Worm (Caenorhabditis elegans) whole organism, midembryonic: ENCODE results near the gene ceh-31.

ENCODE experiments used
- T22C8.4 ChIP-seq: fragments of 200-800 bp; sonication (Bioruptor generic); IDR thresholded peaks from 2 replicates; pipeline ENCODE4 v1.3.6; 2022; ENCODE audit warnings: missing genetic modification characterization, missing compliant biosample characterization
- cog-1 ChIP-seq: sonication (generic microtip); optimal IDR thresholded peaks from 2 replicates; lab custom pipeline; 2016; ENCODE audit warnings: missing genetic modification characterization, missing compliant biosample characterization
- flt-1 ChIP-seq: fragments of 200-800 bp; sonication (Bioruptor generic); IDR thresholded peaks from 2 replicates; pipeline ENCODE4 v1.3.6; 2022; ENCODE audit warnings: missing genetic modification characterization, missing compliant biosample characterization
- klf-2 ChIP-seq: fragments of 200-800 bp; sonication (Bioruptor generic); conservative IDR thresholded peaks from 2 replicates; pipeline ENCODE4 v1.3.6; 2022; ENCODE audit warnings: missing genetic modification reagents, missing genetic modification characterization, missing compliant biosample characterization
- med-1 ChIP-seq: sonication (generic microtip); optimal IDR thresholded peaks from 2 replicates; lab custom pipeline; 2017; ENCODE audit warnings: missing genetic modification characterization, mild to moderate bottlenecking, missing compliant biosample characterization, antibody characterized with exemption, missing genetic modification reagents; ENCODE audit not compliant: insufficient read depth
- ref-1 ChIP-seq: fragments of 200-800 bp; sonication (Bioruptor generic); conservative IDR thresholded peaks from 2 replicates; pipeline ENCODE4 v1.3.6; 2022; ENCODE audit warnings: missing genetic modification reagents, missing genetic modification characterization, missing compliant biosample characterization
- tab-1 ChIP-seq: fragments of 200-800 bp; sonication (Bioruptor generic); IDR thresholded peaks from 2 replicates; pipeline ENCODE4 v1.3.6; 2022; ENCODE audit warnings: missing genetic modification characterization, missing compliant biosample characterization
- ztf-23 ChIP-seq: fragments of 200-800 bp; sonication (Bioruptor generic); IDR thresholded peaks from 2 replicates; pipeline ENCODE4 v1.3.6; 2022; ENCODE audit warnings: missing genetic modification reagents, missing genetic modification characterization, missing compliant biosample characterization
- ztf-29 ChIP-seq: fragments of 200-800 bp; sonication (Bioruptor generic); IDR thresholded peaks from 2 replicates; pipeline ENCODE4 v1.3.6; 2022; ENCODE audit warnings: missing genetic modification reagents, missing genetic modification characterization, missing compliant biosample characterization

ceh-31 gene

DNA sequence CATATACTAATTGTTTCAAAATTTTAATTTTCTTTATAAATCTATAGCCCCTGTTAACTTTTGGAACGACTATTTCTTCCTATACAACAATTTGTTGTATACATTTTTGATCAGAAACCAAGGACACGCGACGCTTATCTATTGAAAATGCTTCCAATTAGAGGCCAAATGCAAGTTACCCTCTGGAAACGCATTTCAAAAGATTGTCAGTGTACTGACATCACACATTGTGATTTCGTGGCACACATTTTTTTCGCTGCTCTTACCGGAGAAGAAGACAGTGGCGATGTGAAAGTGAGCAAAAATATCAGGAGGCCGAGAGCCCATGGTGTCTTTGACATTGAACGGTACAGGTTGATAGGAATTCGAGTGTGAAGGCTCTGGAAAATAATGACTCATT lies 24.8 kb downstream of the ceh-31 start, which contains the start of gene cnnm-3:
cnnm-3 (minus strand) TSS at position 382 of the 400 bp plus-strand sequence.
- TF ChIP-seq T22C8.4 (no peak), tab-1 (GFP tag; lab: Robert Waterston, UW) (no peak), cog-1 (tag; lab: Kevin White, UChicago) (no peak), ztf-29 (GFP tag; lab: Robert Waterston, UW) (no peak), klf-2 (GFP tag; lab: Robert Waterston, UW) (no peak), med-1 (no peak)

DNA sequence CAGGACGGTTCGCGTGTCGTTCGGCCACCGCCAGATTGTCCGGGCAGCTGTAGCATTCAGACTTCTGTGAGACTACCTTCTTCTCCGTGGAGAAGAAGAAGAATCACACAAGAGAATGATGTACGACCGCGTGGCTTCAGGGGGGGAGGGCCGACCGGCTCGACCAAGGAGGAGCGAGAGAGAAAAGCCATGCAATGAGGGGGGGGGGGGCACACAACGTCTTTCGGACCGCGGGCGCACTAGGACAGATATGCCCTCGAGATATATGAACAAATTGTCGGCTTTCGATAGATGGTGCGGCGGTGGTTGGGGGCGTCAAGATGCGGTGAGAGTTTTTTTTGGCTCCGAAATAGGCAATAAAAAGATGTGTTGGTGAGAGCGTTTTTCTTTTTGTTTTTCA lies 29.6 kb downstream of the ceh-31 start:
- TF ChIP-seq ref-1 (GFP tag; lab: Robert Waterston, UW) (no peak), tab-1 (GFP tag; lab: Robert Waterston, UW) (no peak), ztf-29 (GFP tag; lab: Robert Waterston, UW) (no peak), T22C8.4 (no peak), flt-1 (GFP tag; lab: Robert Waterston, UW) (no peak), ztf-23 (GFP tag; lab: Robert Waterston, UW) (no peak), klf-2 (GFP tag; lab: Robert Waterston, UW) (no peak), cog-1 (tag; lab: Kevin White, UChicago) (no peak), med-1 (no peak)

DNA sequence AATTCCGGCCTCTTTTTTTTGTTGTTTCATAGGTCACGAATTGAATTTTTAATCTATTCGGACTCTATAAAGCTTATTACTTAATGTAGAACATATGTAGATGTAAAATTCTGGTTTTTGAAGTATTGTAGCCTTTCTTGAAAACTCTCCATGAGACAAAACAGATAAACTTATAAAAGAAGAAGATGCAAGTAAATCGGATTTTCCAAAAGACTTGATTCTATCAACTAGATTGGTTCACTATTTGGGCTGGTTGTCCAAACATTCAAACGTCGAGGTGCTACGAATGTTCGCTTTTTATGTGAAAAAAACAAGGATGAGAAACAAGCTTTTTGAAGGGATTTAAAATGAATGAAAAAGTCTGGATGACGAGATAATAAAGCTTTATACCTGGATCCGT lies 30.2 kb downstream of the ceh-31 start:
- TF ChIP-seq ztf-29 (GFP tag; lab: Robert Waterston, UW) (no peak), tab-1 (GFP tag; lab: Robert Waterston, UW) (no peak), flt-1 (GFP tag; lab: Robert Waterston, UW) (no peak), cog-1 (tag; lab: Kevin White, UChicago) (no peak), ztf-23 (GFP tag; lab: Robert Waterston, UW) (no peak), T22C8.4 (no peak), ref-1 (GFP tag; lab: Robert Waterston, UW) (no peak), klf-2 (GFP tag; lab: Robert Waterston, UW) (no peak)

DNA sequence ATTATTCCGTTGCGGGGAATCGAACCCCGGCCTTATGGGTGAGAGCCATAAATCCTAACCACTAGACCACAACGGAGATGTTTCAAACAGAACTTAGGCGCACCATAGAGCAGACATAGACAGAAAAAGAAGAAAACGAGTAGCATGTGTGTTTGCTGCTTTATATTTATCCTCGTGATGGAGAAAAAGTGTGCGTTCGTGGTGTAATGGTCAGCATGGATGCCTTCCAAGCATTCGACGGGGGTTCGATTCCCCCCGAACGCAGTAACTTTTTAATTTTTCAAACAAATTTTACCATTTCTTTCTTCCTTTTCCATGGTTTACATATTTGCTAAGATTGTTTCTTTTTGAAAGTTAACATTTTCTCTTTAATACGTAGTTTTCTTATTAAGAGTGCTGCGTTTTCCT lies 34.2 kb downstream of the ceh-31 start:
- TF ChIP-seq klf-2 (GFP tag; lab: Robert Waterston, UW), result peak; percentile 95
- peak; percentile 96 for TF ChIP-seq ztf-29 (GFP tag; lab: Robert Waterston, UW)
- TF ChIP-seq ztf-23 (GFP tag; lab: Robert Waterston, UW), result peak; percentile 98
- TF ChIP-seq T22C8.4, result peak; percentile 94
- TF ChIP-seq ref-1 (GFP tag; lab: Robert Waterston, UW), result peak; percentile 92
- TF ChIP-seq cog-1 (tag; lab: Kevin White, UChicago), result peak; percentile 92
- TF ChIP-seq flt-1 (GFP tag; lab: Robert Waterston, UW), result peak; percentile 97
- TF ChIP-seq tab-1 (GFP tag; lab: Robert Waterston, UW), result peak; percentile 97
- peak; percentile 79 for TF ChIP-seq med-1

DNA sequence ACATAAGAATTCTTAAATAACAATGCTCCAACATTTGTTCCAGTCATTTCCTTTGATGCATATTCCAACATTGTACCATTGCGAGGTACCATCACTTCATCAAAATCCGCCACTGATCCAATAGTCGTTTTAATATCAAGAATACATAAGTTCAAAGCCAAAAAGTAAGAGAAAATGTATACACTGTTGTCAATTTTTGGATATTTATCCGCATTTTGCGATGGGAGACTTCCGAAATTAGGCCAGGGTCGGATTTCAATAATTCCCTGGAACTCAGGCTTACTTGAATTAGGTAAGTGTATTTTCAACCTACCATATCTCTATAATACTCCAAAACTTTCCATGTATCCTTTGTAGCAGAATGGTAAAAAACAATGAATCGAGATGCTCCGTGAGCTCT lies 36.0 kb downstream of the ceh-31 start, which contains the start of gene M02F4.2:
M02F4.2 (minus strand) TSS at position 101 of the 400 bp plus-strand sequence.
- TF ChIP-seq tab-1 (GFP tag; lab: Robert Waterston, UW) (no peak), T22C8.4 (no peak), cog-1 (tag; lab: Kevin White, UChicago) (no peak), ztf-23 (GFP tag; lab: Robert Waterston, UW) (no peak), klf-2 (GFP tag; lab: Robert Waterston, UW) (no peak)

DNA sequence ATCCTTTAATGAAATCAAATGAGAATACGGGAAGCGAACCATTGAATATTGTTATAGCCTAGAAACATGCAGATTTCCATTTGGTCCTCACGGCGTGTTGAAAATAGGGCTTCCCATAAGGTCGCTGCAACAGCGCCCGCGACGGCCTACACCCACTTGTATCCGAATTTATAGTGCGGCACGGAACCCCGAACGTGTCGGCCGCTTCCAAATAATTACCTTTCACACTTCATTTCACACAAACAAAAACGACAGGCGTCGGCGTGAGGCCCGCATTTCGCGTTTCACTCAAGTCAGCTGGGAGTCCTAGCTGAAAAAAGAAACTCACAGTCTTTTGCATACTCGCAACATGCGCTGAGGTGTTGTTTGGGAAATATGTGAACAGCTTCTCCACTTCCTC lies 36.7 kb downstream of the ceh-31 start:
- no peak for TF ChIP-seq klf-2 (GFP tag; lab: Robert Waterston, UW)
- TF ChIP-seq flt-1 (GFP tag; lab: Robert Waterston, UW), result no peak
- TF ChIP-seq T22C8.4, result no peak
- no peak for TF ChIP-seq tab-1 (GFP tag; lab: Robert Waterston, UW)
- TF ChIP-seq ztf-29 (GFP tag; lab: Robert Waterston, UW), result no peak
- TF ChIP-seq ref-1 (GFP tag; lab: Robert Waterston, UW), result no peak
- no peak for TF ChIP-seq med-1
- TF ChIP-seq cog-1 (tag; lab: Kevin White, UChicago), result no peak
- no peak for TF ChIP-seq ztf-23 (GFP tag; lab: Robert Waterston, UW)

DNA sequence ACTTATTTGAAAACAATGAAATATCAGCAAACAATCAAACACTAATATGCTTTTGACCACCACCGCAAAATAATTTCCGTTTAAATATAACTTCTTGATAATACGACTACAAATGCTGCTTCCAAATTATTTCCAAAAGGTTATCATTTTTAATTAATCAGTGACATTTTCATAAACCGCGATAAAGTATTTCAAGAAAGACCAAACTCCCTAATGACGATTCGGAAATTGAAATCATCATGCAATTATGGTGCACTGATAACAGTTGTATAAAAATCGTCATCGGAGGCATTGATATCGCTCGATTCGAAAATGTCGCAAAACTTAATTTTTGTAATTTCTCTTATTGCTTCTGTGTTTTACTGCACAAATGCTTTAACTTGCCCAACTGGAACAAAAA lies 38.7 kb downstream of the ceh-31 start, which contains the start of gene clec-265:
clec-265 (plus strand) TSS at position 300 of the 400 bp plus-strand sequence.
- TF ChIP-seq ztf-23 (GFP tag; lab: Robert Waterston, UW), result no peak
- no peak for TF ChIP-seq klf-2 (GFP tag; lab: Robert Waterston, UW)
- TF ChIP-seq med-1, result no peak
- TF ChIP-seq cog-1 (tag; lab: Kevin White, UChicago), result no peak
- TF ChIP-seq ztf-29 (GFP tag; lab: Robert Waterston, UW), result no peak
- TF ChIP-seq ref-1 (GFP tag; lab: Robert Waterston, UW), result no peak
- no peak for TF ChIP-seq T22C8.4
- TF ChIP-seq tab-1 (GFP tag; lab: Robert Waterston, UW), result no peak
- no peak for TF ChIP-seq flt-1 (GFP tag; lab: Robert Waterston, UW)

DNA sequence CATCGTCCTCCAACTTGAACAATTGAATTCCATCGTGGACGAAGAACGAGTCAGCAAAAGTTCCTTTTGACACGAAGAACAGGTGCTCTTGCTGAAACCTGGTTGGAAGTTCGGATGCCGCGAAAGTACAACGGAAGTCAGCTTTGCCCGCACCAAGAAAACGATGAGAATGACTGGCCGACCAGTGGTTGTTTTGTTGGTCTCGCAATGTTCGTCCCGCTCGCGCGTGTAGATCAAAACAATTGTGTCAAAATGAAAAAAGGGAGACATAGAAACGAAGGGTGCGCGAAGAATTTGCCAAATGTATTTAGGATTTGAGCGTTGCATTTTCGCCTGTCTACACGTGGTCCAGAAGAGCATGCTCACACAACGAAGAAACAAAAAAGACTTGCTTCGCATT lies 41.2 kb downstream of the ceh-31 start, which contains the start of gene M02F4.1:
M02F4.1 (minus strand) TSS at position 101 of the 400 bp plus-strand sequence.
- no peak for TF ChIP-seq flt-1 (GFP tag; lab: Robert Waterston, UW)
- no peak for TF ChIP-seq tab-1 (GFP tag; lab: Robert Waterston, UW)
- TF ChIP-seq klf-2 (GFP tag; lab: Robert Waterston, UW), result no peak
- no peak for TF ChIP-seq ref-1 (GFP tag; lab: Robert Waterston, UW)
- no peak for TF ChIP-seq ztf-29 (GFP tag; lab: Robert Waterston, UW)
- no peak for TF ChIP-seq T22C8.4
- TF ChIP-seq med-1, result no peak
- no peak for TF ChIP-seq cog-1 (tag; lab: Kevin White, UChicago)
- TF ChIP-seq ztf-23 (GFP tag; lab: Robert Waterston, UW), result no peak

DNA sequence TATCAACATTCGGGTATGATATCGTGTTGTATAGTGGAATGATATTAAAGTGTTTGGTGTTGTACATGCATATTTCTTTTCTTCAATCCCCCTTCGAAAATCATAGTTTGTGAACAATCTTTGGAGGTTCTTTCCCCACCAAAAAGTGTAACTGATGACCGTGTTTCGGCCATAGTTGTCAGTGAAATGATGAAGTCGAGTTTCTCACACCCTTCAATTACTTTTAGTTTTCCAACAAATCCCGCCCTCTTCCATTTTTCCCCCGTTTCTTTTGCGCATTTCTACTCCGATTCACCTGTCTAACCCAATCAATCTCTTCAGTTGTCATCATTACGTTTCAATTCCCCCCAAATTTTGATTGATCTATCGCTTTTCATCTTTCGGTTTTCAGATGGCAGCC lies 45.1 kb downstream of the ceh-31 start:
- TF ChIP-seq T22C8.4 (no peak), flt-1 (GFP tag; lab: Robert Waterston, UW) (no peak), cog-1 (tag; lab: Kevin White, UChicago) (no peak), klf-2 (GFP tag; lab: Robert Waterston, UW) (no peak)

DNA sequence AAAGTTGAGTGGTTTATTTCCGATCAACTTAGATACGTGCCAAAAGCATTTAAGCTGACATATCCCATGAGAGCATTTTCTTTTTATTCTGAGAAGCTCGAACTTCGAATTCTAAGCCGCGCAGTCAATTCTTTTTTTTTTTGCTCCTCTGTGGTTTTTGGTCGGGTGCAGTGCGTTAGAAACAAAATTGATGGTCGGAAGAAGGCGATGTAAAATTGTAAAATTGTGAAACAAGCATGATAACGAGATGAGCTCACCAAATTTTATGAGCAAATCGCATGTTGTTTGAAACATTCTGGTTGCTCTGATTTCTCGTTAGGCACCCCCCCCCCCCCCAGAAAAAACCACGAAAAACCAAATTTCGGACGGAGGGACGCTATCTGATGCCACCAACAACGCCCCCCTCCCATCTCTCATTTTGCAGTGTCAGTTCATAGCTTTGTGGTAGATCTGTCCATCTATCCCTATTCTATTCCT lies 45.5 kb downstream of the ceh-31 start, which contains the start of gene aqp-7:
aqp-7 (plus strand) TSS at position 427 of the 477 bp plus-strand sequence.
- no peak for TF ChIP-seq ref-1 (GFP tag; lab: Robert Waterston, UW)
- TF ChIP-seq tab-1 (GFP tag; lab: Robert Waterston, UW), result no peak
- no peak for TF ChIP-seq cog-1 (tag; lab: Kevin White, UChicago)
- TF ChIP-seq med-1, result no peak
- TF ChIP-seq flt-1 (GFP tag; lab: Robert Waterston, UW), result no peak
- TF ChIP-seq ztf-23 (GFP tag; lab: Robert Waterston, UW), result no peak
- TF ChIP-seq klf-2 (GFP tag; lab: Robert Waterston, UW), result no peak
- no peak for TF ChIP-seq T22C8.4
- TF ChIP-seq ztf-29 (GFP tag; lab: Robert Waterston, UW), result no peak
